Worm (Caenorhabditis elegans) whole organism, L3 larva: ENCODE measurements around the gene plp-1.
A peak's percentile ranks its signal among the peaks of the same experiment; 100 is the strongest.

ENCODE experiments used
- R02D3.7 ChIP-seq: fragments of 150-350 bp; optimal IDR thresholded peaks from 2 replicates; lab custom pipeline; 2014; ENCODE audit warnings: missing biosample characterization, missing genetic modification characterization
- ZK546.5 ChIP-seq: sonication (generic microtip); optimal IDR thresholded peaks from 2 replicates; lab custom pipeline; 2017; ENCODE audit warnings: missing biosample characterization, missing genetic modification characterization
- aly-2 ChIP-seq: fragments of 150-350 bp; optimal IDR thresholded peaks from 2 replicates; lab custom pipeline; 2014; ENCODE audit warnings: missing biosample characterization, missing genetic modification characterization
- ama-1 ChIP-seq: fragments of 150-350 bp; optimal IDR thresholded peaks from 2 replicates; lab custom pipeline; 2018
- ceh-16 ChIP-seq: sonication (generic microtip); optimal IDR thresholded peaks from 2 replicates; lab custom pipeline; 2017; ENCODE audit warnings: missing biosample characterization, missing genetic modification characterization
- daf-12 ChIP-seq: fragments of 150-350 bp; optimal IDR thresholded peaks from 2 replicates; lab custom pipeline; 2014; ENCODE audit warnings: missing biosample characterization, missing genetic modification reagents, missing genetic modification characterization
- egl-27 ChIP-seq: sonication (generic microtip); optimal IDR thresholded peaks from 4 replicates; lab custom pipeline; 2017; ENCODE audit warnings: missing biosample characterization, missing genetic modification reagents, missing genetic modification characterization
- egl-5 ChIP-seq: fragments of 150-350 bp; optimal IDR thresholded peaks from 2 replicates; lab custom pipeline; 2017; ENCODE audit warnings: missing biosample characterization, missing genetic modification reagents, missing genetic modification characterization, inconsistent platforms
- elt-1 ChIP-seq: fragments of 150-350 bp; optimal IDR thresholded peaks from 2 replicates; lab custom pipeline; 2014; ENCODE audit warnings: missing biosample characterization, missing genetic modification characterization
- elt-2 ChIP-seq: sonication (generic microtip); optimal IDR thresholded peaks from 2 replicates; lab custom pipeline; 2016; ENCODE audit warnings: missing genetic modification reagents, mild to moderate bottlenecking, missing genetic modification characterization, missing compliant biosample characterization
- elt-3 ChIP-seq, 3 experiments: fragments of 150-350 bp in 1 of 3; sonication (generic microtip) in 2 of 3; optimal IDR thresholded peaks; 2 replicates in 2 of 3; 4 replicates in 1 of 3; lab custom pipeline; 2014 to 2017; ENCODE audit warnings: missing biosample characterization in 3 of 3, missing genetic modification characterization in 3 of 3
- eor-1 ChIP-seq, 2 experiments: fragments of 150-350 bp; optimal IDR thresholded peaks; 2 replicates each; lab custom pipeline; 2014 to 2018; ENCODE audit warnings: missing biosample characterization in 2 of 2, missing genetic modification characterization in 2 of 2
- fos-1 ChIP-seq: fragments of 150-350 bp; optimal IDR thresholded peaks from 2 replicates; lab custom pipeline; 2014; ENCODE audit warnings: missing biosample characterization, missing genetic modification characterization
- hmg-11 ChIP-seq: sonication (generic microtip); optimal IDR thresholded peaks from 2 replicates; lab custom pipeline; 2016; ENCODE audit warnings: missing genetic modification characterization, missing compliant biosample characterization
- jun-1 ChIP-seq: fragments of 150-350 bp; optimal IDR thresholded peaks from 2 replicates; lab custom pipeline; 2014; ENCODE audit warnings: missing biosample characterization, missing genetic modification reagents, missing genetic modification characterization
- lin-15B ChIP-seq: fragments of 150-350 bp; optimal IDR thresholded peaks from 2 replicates; lab custom pipeline; 2014; ENCODE audit warnings: missing biosample characterization, missing genetic modification characterization
- lin-39 ChIP-seq: fragments of 150-350 bp; optimal IDR thresholded peaks from 2 replicates; lab custom pipeline; 2018; ENCODE audit warnings: missing biosample characterization, missing genetic modification reagents, missing genetic modification characterization
- lsy-12 ChIP-seq: sonication (generic microtip); optimal IDR thresholded peaks from 2 replicates; lab custom pipeline; 2016; ENCODE audit warnings: mild to moderate bottlenecking, missing genetic modification characterization, missing compliant biosample characterization
- mdl-1 ChIP-seq: fragments of 150-350 bp; optimal IDR thresholded peaks from 2 replicates; lab custom pipeline; 2014; ENCODE audit warnings: missing biosample characterization, missing genetic modification characterization
- nfya-1 ChIP-seq: sonication (generic microtip); optimal IDR thresholded peaks from 2 replicates; lab custom pipeline; 2017; ENCODE audit warnings: missing genetic modification characterization, mild to moderate bottlenecking, missing compliant biosample characterization, antibody characterized with exemption, moderate library complexity; ENCODE audit not compliant: insufficient read depth
- nhr-11 ChIP-seq: fragments of 150-350 bp; optimal IDR thresholded peaks from 2 replicates; lab custom pipeline; 2014; ENCODE audit warnings: missing biosample characterization, missing genetic modification characterization
- nhr-12 ChIP-seq: fragments of 150-350 bp; optimal IDR thresholded peaks from 2 replicates; lab custom pipeline; 2014; ENCODE audit warnings: missing biosample characterization, missing genetic modification characterization
- nhr-23 ChIP-seq: fragments of 150-350 bp; optimal IDR thresholded peaks from 2 replicates; lab custom pipeline; 2014; ENCODE audit warnings: missing biosample characterization, missing genetic modification reagents, missing genetic modification characterization
- nhr-237 ChIP-seq: fragments of 150-350 bp; optimal IDR thresholded peaks from 2 replicates; lab custom pipeline; 2014; ENCODE audit warnings: missing biosample characterization, missing genetic modification characterization
- nhr-25 ChIP-seq: sonication (generic microtip); optimal IDR thresholded peaks from 2 replicates; lab custom pipeline; 2017; ENCODE audit warnings: missing biosample characterization, missing genetic modification characterization
- nhr-43 ChIP-seq: sonication (generic microtip); optimal IDR thresholded peaks from 2 replicates; lab custom pipeline; 2016; ENCODE audit warnings: mild to moderate bottlenecking, missing genetic modification characterization, missing compliant biosample characterization; ENCODE audit not compliant: poor library complexity, severe bottlenecking
- nhr-77 ChIP-seq: fragments of 150-350 bp; optimal IDR thresholded peaks from 2 replicates; lab custom pipeline; 2014; ENCODE audit warnings: missing biosample characterization, missing genetic modification characterization
- pha-4 ChIP-seq: fragments of 150-350 bp; optimal IDR thresholded peaks from 2 replicates; lab custom pipeline; 2014; ENCODE audit warnings: missing biosample characterization, missing genetic modification reagents, missing genetic modification characterization
- pqm-1 ChIP-seq: fragments of 150-350 bp; optimal IDR thresholded peaks from 2 replicates; lab custom pipeline; 2017; ENCODE audit warnings: missing biosample characterization, missing genetic modification characterization, inconsistent platforms
- sea-2 ChIP-seq: fragments of 150-350 bp; sonication (generic microtip); optimal IDR thresholded peaks from 4 replicates; lab custom pipeline; 2014; ENCODE audit warnings: missing biosample characterization, missing genetic modification reagents, missing genetic modification characterization
- skn-1 ChIP-seq: fragments of 150-350 bp; optimal IDR thresholded peaks from 2 replicates; lab custom pipeline; 2014; ENCODE audit warnings: missing biosample characterization, missing genetic modification characterization
- snpc-4 ChIP-seq: fragments of 150-350 bp; optimal IDR thresholded peaks from 2 replicates; lab custom pipeline; 2014; ENCODE audit warnings: missing biosample characterization, missing genetic modification characterization
- tbx-2 ChIP-seq: sonication (generic microtip); optimal IDR thresholded peaks from 2 replicates; lab custom pipeline; 2016; ENCODE audit warnings: mild to moderate bottlenecking, missing genetic modification characterization, missing compliant biosample characterization
- unc-39 ChIP-seq: sonication (generic microtip); optimal IDR thresholded peaks from 4 replicates; lab custom pipeline; 2017; ENCODE audit warnings: missing biosample characterization, missing genetic modification characterization
- unc-62 ChIP-seq: fragments of 150-350 bp; sonication (generic microtip); optimal IDR thresholded peaks from 4 replicates; lab custom pipeline; 2014; ENCODE audit warnings: missing biosample characterization, missing genetic modification reagents, missing genetic modification characterization
- ztf-4 ChIP-seq: fragments of 150-350 bp; optimal IDR thresholded peaks from 2 replicates; lab custom pipeline; 2014; ENCODE audit warnings: missing biosample characterization, missing genetic modification characterization

Gene plp-1

DNA sequence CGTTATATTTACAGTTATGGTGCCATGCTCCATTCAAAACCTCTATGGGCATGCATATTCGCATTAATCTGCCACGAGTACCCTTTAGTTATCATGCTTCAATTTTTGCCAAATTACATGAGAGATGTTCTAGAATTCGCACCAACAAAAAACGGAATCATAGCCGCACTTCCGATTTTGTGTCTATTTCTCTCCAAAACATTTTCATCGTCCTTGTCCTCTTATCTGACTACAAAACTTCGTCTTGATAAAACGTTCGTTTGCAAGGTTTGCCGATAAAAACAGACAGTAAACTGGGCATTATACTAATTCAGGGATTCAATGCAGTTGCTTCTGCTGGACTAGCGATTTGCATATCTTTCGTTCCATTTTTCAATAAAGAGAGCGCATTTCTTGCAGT, 20.0 kb downstream of the plp-1 start:
- peak; percentile 38 for TF ChIP-seq elt-2 (tag; lab: Kevin White, UChicago)
- TF ChIP-seq unc-39, result no peak
- no peak for TF ChIP-seq ZK546.5 (tag; lab: Kevin White, UChicago)
- TF ChIP-seq lin-15B (tag; lab: Kevin White, UChicago), result no peak
- TF ChIP-seq, all 47 proteins: peak for 1

ce11 chrIV:7654212-7654778, 21.1 kb downstream of the plp-1 start, which contains the start of gene nrde-4:
TSS of gene nrde-4 (minus strand) at chrIV:7654262.
- TF ChIP-seq fos-1 (tag; lab: Kevin White, UChicago) (no peak), aly-2 (tag; lab: Kevin White, UChicago) (no peak), lin-39 (peak; percentile 69), nhr-43 (peak; percentile 43), eor-1 (tag; optimal IDR thresholded peaks at IDR 0.05; lab: Kevin White, UChicago) (no peak), nhr-11 (tag; lab: Kevin White, UChicago) (no peak), ztf-4 (no peak), nhr-77 (tag; lab: Kevin White, UChicago) (no peak), lsy-12 (tag; lab: Kevin White, UChicago) (no peak), snpc-4 (peak; percentile 71), ceh-16 (tag; lab: Kevin White, UChicago) (no peak), pqm-1 (tag; lab: Kevin White, UChicago) (peak; percentile 27), R02D3.7 (tag; lab: Kevin White, UChicago) (peak; percentile 30), elt-3 (tag; optimal IDR thresholded peaks at IDR 0.05; lab: Kevin White, UChicago) (peak in 1 of 3 experiments; percentile 25), elt-2 (tag; lab: Kevin White, UChicago) (peak; percentile 46), mdl-1 (tag; lab: Kevin White, UChicago) (no peak), hmg-11 (peak; percentile 52), egl-27 (tag; lab: Kevin White, UChicago) (no peak), ZK546.5 (tag; lab: Kevin White, UChicago) (no peak), nfya-1 (peak; percentile 78), skn-1 (tag; lab: Kevin White, UChicago) (peak; percentile 21), unc-62 (GFP tag; lab: Kevin White, UChicago) (no peak), nhr-23 (tag; lab: Kevin White, UChicago) (peak; percentile 77), jun-1 (tag; lab: Kevin White, UChicago) (no peak), egl-5 (tag; lab: Kevin White, UChicago) (no peak), elt-1 (tag; lab: Kevin White, UChicago) (peak; percentile 30), nhr-25 (tag; lab: Kevin White, UChicago) (peak; percentile 84), daf-12 (no peak), pha-4 (tag; lab: Kevin White, UChicago) (peak; percentile 85), ama-1 (lab: Kevin White, UChicago) (no peak), unc-39 (no peak), lin-15B (tag; lab: Kevin White, UChicago) (peak; percentile 85), sea-2 (GFP tag; lab: Kevin White, UChicago) (no peak), tbx-2 (tag; lab: Kevin White, UChicago) (no peak)

- TF ChIP-seq nhr-237 (tag; lab: Kevin White, UChicago), result no peak
- peak; percentile 31 for TF ChIP-seq egl-5 (tag; lab: Kevin White, UChicago)
- peak; percentile 41 for TF ChIP-seq nfya-1
- peak; percentile 27 for TF ChIP-seq lin-39
- no peak for TF ChIP-seq ztf-4
- no peak for TF ChIP-seq nhr-12 (tag; lab: Kevin White, UChicago)
- no peak for TF ChIP-seq R02D3.7 (tag; lab: Kevin White, UChicago)
- TF ChIP-seq jun-1 (tag; lab: Kevin White, UChicago), result no peak
- TF ChIP-seq pha-4 (tag; lab: Kevin White, UChicago), result no peak
Observed at ce11 chrIV:7658589-7658988, 25.4 kb downstream of the plp-1 start, which contains the start of gene C08G9.1. TSS of gene C08G9.1 (plus strand) at chrIV:7658763.

DNA sequence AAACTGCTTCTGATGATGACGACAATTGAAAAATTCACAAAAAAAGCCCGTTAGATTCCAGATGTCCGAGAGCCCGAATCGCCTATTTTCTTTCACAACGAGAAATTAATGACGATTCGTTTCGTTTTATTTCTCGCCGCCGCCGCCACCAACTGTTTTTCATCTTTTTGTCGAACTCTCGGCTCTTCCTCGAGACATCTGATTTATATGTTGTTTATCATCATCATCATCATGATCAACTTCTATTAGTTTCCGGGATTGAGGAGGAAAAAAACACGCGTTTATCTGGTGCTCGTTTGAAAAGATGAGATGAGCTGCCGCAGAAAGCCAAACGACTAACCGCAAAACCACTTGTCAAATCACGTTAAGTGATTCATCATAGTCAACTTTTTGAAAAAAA, 26.3 kb downstream of the plp-1 start:
- peak; percentile 80 for TF ChIP-seq egl-5 (tag; lab: Kevin White, UChicago)
- TF ChIP-seq snpc-4, result no peak
- TF ChIP-seq nhr-12 (tag; lab: Kevin White, UChicago), result no peak
- TF ChIP-seq nhr-23 (tag; lab: Kevin White, UChicago), result no peak
- TF ChIP-seq lin-39, result peak; percentile 46
- peak; percentile 11 for TF ChIP-seq nfya-1
- no peak for TF ChIP-seq nhr-25 (tag; lab: Kevin White, UChicago)
- TF ChIP-seq, all 47 proteins: peak for 3
